Worm (Caenorhabditis elegans): ENCODE measurements around the gene M176.4.
"Not testable (repeated sequence)": the region's sequence is repeated elsewhere in the genome, so short reads cannot be mapped to it uniquely, and the experiment has no call there.

The M176.4 gene

ce11 chrII:9461881-9462280 lies 43.7 kb downstream of the M176.4 start, which contains the start of gene chil-21:
Gene chil-21, minus strand, starts transcription at chrII:9461981.
- TF ChIP-seq ceh-13 (GFP tag; optimal IDR thresholded peaks at IDR 0.05); hmbx-1 (tag; optimal IDR thresholded peaks at IDR 0.05); hnd-1 (tag; optimal IDR thresholded peaks at IDR 0.05): not testable (repeated sequence)

ce11 chrII:9466095-9466494 lies 47.9 kb downstream of the M176.4 start, which contains the start of gene chil-22:
Gene chil-22, minus strand, starts transcription at chrII:9466195.
- TF ChIP-seq B0310.2 (tag; optimal IDR thresholded peaks at IDR 0.05) (no peak), hmg-4 (GFP tag; optimal IDR thresholded peaks at IDR 0.05) (no peak), sea-1 (GFP tag; conservative IDR thresholded peaks at IDR 0.05) (no peak), tbx-11 (GFP tag; IDR thresholded peaks at IDR 0.05) (no peak), ceh-36 (tag; optimal IDR thresholded peaks at IDR 0.05) (no peak), tra-4 (tag; optimal IDR thresholded peaks at IDR 0.05) (no peak), pes-1 (GFP tag; IDR thresholded peaks at IDR 0.05) (no peak), ceh-13 (GFP tag; optimal IDR thresholded peaks at IDR 0.05) (no peak), flt-1 (GFP tag; IDR thresholded peaks at IDR 0.05) (no peak), hmbx-1 (tag; optimal IDR thresholded peaks at IDR 0.05) (no peak), aly-1 (tag; optimal IDR thresholded peaks at IDR 0.05) (no peak), hnd-1 (tag; optimal IDR thresholded peaks at IDR 0.05) (no peak), ama-1 (optimal IDR thresholded peaks at IDR 0.05) (no peak), tbx-37 (GFP tag; conservative IDR thresholded peaks at IDR 0.05) (no peak)

- TF ChIP-seq tbx-11 (GFP tag; IDR thresholded peaks at IDR 0.05) (no peak), scrt-1 (GFP tag; IDR thresholded peaks at IDR 0.05) (no peak), hmbx-1 (tag; optimal IDR thresholded peaks at IDR 0.05) (no peak), B0310.2 (tag; optimal IDR thresholded peaks at IDR 0.05) (no peak), ceh-13 (GFP tag; optimal IDR thresholded peaks at IDR 0.05) (no peak), ceh-36 (tag; optimal IDR thresholded peaks at IDR 0.05) (no peak), tbx-37 (GFP tag; conservative IDR thresholded peaks at IDR 0.05) (no peak), flt-1 (GFP tag; IDR thresholded peaks at IDR 0.05) (no peak), tra-4 (tag; optimal IDR thresholded peaks at IDR 0.05) (no peak), hnd-1 (tag; optimal IDR thresholded peaks at IDR 0.05) (no peak), F13C5.2 (tag; optimal IDR thresholded peaks at IDR 0.05) (no peak), sea-1 (GFP tag; conservative IDR thresholded peaks at IDR 0.05) (no peak), ets-7 (tag; optimal IDR thresholded peaks at IDR 0.05) (no peak), aly-1 (tag; optimal IDR thresholded peaks at IDR 0.05) (no peak), ama-1 (optimal IDR thresholded peaks at IDR 0.05) (no peak), hmg-4 (GFP tag; optimal IDR thresholded peaks at IDR 0.05) (no peak), pes-1 (GFP tag; IDR thresholded peaks at IDR 0.05) (no peak)
Observed at ce11 chrII:9468414-9468813, 50.2 kb downstream of the M176.4 start, which contains the start of gene chil-23. Gene chil-23, minus strand, starts transcription at chrII:9468611.

- no peak for TF ChIP-seq hnd-1 (tag; optimal IDR thresholded peaks at IDR 0.05)
Observed at ce11 chrII:9470027-9470426, 51.9 kb downstream of the M176.4 start, which contains the start of gene T19H5.6. Gene T19H5.6, minus strand, starts transcription at chrII:9470221.

All from whole organism, early embryonic.